Fruit fly (Drosophila melanogaster): Measurements from ENCODE around the gene CG13360.

dm6 chrX:824961-825360 is 35.1 kb upstream of the CG13360 start:
- TF ChIP-seq psq (optimal IDR thresholded peaks at IDR 0.05) (no peak), EcR (GFP tag; optimal IDR thresholded peaks at IDR 0.05) (no peak), Dll (optimal IDR thresholded peaks at IDR 0.05) (no peak), CG8478 (optimal IDR thresholded peaks at IDR 0.05) (no peak), usp (GFP tag; optimal IDR thresholded peaks at IDR 0.05) (no peak)

Measured in whole organism.